Fruit fly (Drosophila melanogaster) whole organism: ENCODE data around the gene CG31910.

Experiments used
- CG8478 ChIP-seq: fragments of >200 bp; optimal IDR thresholded peaks from 2 replicates; lab custom pipeline; 2018; ENCODE audit warnings: inconsistent platforms
- Dll ChIP-seq: fragments of >200 bp; optimal IDR thresholded peaks from 2 replicates; lab custom pipeline; 2017
- EcR ChIP-seq, 2 experiments: fragments of >200 bp; optimal IDR thresholded peaks; 2 replicates each; lab custom pipeline; 2017; ENCODE audit warnings: missing biosample characterization in 2 of 2, missing genetic modification characterization in 2 of 2, missing genetic modification reagents in 2 of 2
- pan ChIP-seq: fragments of >200 bp; optimal IDR thresholded peaks from 2 replicates; lab custom pipeline; 2017
- psq ChIP-seq: fragments of >200 bp; optimal IDR thresholded peaks from 2 replicates; lab custom pipeline; 2017
- usp ChIP-seq: fragments of >200 bp; optimal IDR thresholded peaks from 2 replicates; lab custom pipeline; 2017; ENCODE audit warnings: missing biosample characterization, missing genetic modification characterization, mixed read lengths

The CG31910 gene

dm6 chr2L:6722822-6723749 is 22.3 kb downstream of the CG31910 start, which contains the start of gene homer:
homer (minus strand) TSS chr2L:6723359.
- TF ChIP-seq Dll: no peak
- TF ChIP-seq CG8478 (lab: Kevin White, UChicago): peak; percentile 13

- TF ChIP-seq pan (lab: Kevin White, UChicago) (no peak), EcR (GFP tag; optimal IDR thresholded peaks at IDR 0.05; lab: Kevin White, UChicago) (no peak), CG8478 (lab: Kevin White, UChicago) (no peak), usp (GFP tag; lab: Kevin White, UChicago) (no peak), psq (lab: Kevin White, UChicago) (no peak), Dll (no peak)
Measured at dm6 chr2L:6721710-6722109, 23.7 kb downstream of the CG31910 start.

dm6 chr2L:6717460-6717859 is 28.0 kb downstream of the CG31910 start, which contains the start of gene Aatf:
Aatf (plus strand) TSS chr2L:6717625.
- TF ChIP-seq Dll (no peak), CG8478 (lab: Kevin White, UChicago) (no peak), EcR (GFP tag; optimal IDR thresholded peaks at IDR 0.05; lab: Kevin White, UChicago) (no peak), usp (GFP tag; lab: Kevin White, UChicago) (no peak), pan (lab: Kevin White, UChicago) (no peak), psq (lab: Kevin White, UChicago) (no peak)

DNA sequence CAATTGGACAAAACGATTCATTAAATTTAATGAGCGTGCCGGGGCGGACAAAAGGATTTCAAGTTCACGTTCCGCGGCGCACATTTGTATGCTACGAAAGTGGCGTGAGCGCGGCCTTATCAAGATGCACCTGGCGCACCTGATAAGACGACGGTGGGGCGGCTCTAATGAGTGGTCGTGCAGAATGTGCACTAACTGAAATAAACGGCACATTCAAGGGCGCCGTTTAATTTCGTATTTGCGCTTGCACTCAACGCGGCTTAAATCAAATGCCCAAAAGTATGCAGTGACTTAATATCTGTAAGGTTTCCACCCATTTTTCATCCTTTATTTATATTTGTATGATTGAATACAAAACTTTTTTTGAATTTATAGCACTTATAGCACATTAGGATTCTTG is 28.5 kb downstream of the CG31910 start:
- TF ChIP-seq pan (lab: Kevin White, UChicago): no peak
- no peak for TF ChIP-seq CG8478 (lab: Kevin White, UChicago)
- no peak for TF ChIP-seq EcR (GFP tag; optimal IDR thresholded peaks at IDR 0.05; lab: Kevin White, UChicago)
- no peak for TF ChIP-seq psq (lab: Kevin White, UChicago)

DNA sequence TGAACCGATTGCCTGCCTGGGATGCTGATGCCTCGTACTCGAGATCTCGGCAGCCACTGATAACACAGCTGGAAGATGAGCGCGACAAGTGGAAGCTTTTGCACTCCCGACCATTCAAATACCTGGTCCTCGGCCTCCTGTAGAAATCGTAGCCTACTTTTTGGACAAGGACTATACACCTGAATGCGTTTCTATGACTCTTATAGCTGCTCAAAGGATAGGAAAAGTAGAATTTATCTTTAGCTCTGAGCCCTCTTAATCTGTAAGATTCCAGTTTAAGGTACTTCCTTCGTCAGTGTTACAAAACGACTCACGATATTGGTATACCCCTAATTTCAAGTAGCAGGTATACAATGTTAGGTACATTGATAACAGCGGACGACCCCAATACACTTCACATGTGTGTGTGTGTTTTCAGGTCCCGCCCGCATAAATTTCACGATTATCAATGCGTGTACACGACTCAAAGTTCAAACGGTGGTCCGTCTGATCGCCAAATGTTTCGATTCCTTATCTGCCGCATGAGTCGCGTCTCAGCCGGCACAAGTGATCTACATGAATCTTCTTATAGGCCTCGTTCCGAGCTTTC is 29.1 kb downstream of the CG31910 start, which contains the start of gene AkhR:
Gene AkhR (minus strand): TSS at position 5 of the 589 bp plus-strand sequence.
- no peak for TF ChIP-seq usp (GFP tag; lab: Kevin White, UChicago)
- no peak for TF ChIP-seq CG8478 (lab: Kevin White, UChicago)
- TF ChIP-seq pan (lab: Kevin White, UChicago): peak; percentile 76
- no peak for TF ChIP-seq psq (lab: Kevin White, UChicago)
- TF ChIP-seq EcR (GFP tag; optimal IDR thresholded peaks at IDR 0.05; lab: Kevin White, UChicago): no peak
- TF ChIP-seq Dll: no peak

DNA sequence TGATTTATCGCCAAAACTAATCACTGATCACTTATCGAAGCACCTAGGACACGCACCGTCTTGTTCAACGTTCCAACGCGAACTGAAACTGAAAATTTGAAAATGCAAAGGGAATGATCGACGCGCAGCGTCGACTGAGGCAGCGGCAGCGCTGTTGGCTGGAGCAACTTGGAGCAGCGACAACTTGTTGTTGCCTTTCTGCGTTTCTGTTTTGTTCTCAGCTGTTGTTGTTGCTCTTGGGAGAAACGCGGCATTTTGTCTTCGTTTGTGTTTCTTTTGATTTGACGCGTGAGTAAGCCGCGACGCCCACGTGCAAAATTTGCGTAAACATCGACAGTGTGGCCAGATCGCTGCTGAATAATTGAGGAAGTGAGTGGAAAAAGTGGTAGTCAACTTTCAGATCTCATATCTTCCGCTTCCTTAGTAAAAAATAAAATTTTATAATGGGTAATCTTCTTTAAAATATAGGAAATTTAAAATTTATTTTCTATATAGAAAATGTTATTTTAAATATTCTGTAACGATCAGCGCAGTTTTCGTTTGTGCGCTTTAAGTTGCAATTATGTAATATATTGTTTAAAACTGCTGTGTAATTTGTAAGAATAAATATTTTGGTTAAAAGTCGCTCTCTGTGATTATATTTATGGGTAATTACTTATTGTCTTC is 36.3 kb downstream of the CG31910 start, which contains the start of gene Tsp:
Gene Tsp (minus strand): TSS at position 90 of the 666 bp plus-strand sequence.
- no peak for TF ChIP-seq usp (GFP tag; lab: Kevin White, UChicago)
- no peak for TF ChIP-seq pan (lab: Kevin White, UChicago)
- peak; percentile 29 for TF ChIP-seq Dll
- no peak for TF ChIP-seq EcR (GFP tag; optimal IDR thresholded peaks at IDR 0.05; lab: Kevin White, UChicago)
- no peak for TF ChIP-seq CG8478 (lab: Kevin White, UChicago)
- TF ChIP-seq psq (lab: Kevin White, UChicago): no peak

dm6 chr2L:6706368-6706919 is 39.0 kb downstream of the CG31910 start:
- no peak for TF ChIP-seq pan (lab: Kevin White, UChicago)
- TF ChIP-seq usp (GFP tag; lab: Kevin White, UChicago): no peak
- TF ChIP-seq Dll: no peak
- TF ChIP-seq CG8478 (lab: Kevin White, UChicago): no peak
- no peak for TF ChIP-seq psq (lab: Kevin White, UChicago)
- no peak for TF ChIP-seq EcR (GFP tag; optimal IDR thresholded peaks at IDR 0.05; lab: Kevin White, UChicago)

- no peak for TF ChIP-seq psq (lab: Kevin White, UChicago)
- no peak for TF ChIP-seq CG8478 (lab: Kevin White, UChicago)
- no peak for TF ChIP-seq pan (lab: Kevin White, UChicago)
- no peak for TF ChIP-seq EcR (GFP tag; optimal IDR thresholded peaks at IDR 0.05; lab: Kevin White, UChicago)
- TF ChIP-seq Dll: no peak
- no peak for TF ChIP-seq usp (GFP tag; lab: Kevin White, UChicago)
Measured at dm6 chr2L:6705081-6705480, 40.3 kb downstream of the CG31910 start.

- TF ChIP-seq EcR (GFP tag; optimal IDR thresholded peaks at IDR 0.05; lab: Kevin White, UChicago) (no peak), psq (lab: Kevin White, UChicago) (no peak), CG8478 (lab: Kevin White, UChicago) (no peak), usp (GFP tag; lab: Kevin White, UChicago) (no peak), pan (lab: Kevin White, UChicago) (no peak), Dll (no peak)
Measured at dm6 chr2L:6701409-6702199, 43.8 kb downstream of the CG31910 start.

DNA sequence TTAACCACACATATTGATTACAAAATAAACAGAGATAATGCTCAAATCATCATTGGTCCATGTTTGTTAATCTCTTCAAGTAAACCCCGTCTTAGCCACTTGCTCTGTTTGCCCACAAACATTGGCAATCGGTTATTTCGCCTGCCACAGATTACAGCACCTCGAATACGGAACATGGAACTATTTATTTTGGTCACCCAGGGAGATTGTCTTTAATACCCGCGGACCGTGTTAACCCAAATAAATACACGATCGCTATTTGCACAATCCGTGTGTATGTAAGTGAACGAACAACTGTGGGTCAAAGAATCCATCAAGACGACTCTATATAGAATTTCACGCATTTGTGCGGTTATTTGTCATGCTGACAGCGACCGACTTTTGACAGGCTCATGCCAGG is 44.7 kb downstream of the CG31910 start:
- no peak for TF ChIP-seq CG8478 (lab: Kevin White, UChicago)
- no peak for TF ChIP-seq pan (lab: Kevin White, UChicago)
- TF ChIP-seq Dll: no peak
- no peak for TF ChIP-seq psq (lab: Kevin White, UChicago)
- TF ChIP-seq EcR (GFP tag; optimal IDR thresholded peaks at IDR 0.05; lab: Kevin White, UChicago): no peak
- no peak for TF ChIP-seq usp (GFP tag; lab: Kevin White, UChicago)
